Worm (Caenorhabditis elegans): ENCODE measurements around the gene stdh-2.

The stdh-2 gene

DNA sequence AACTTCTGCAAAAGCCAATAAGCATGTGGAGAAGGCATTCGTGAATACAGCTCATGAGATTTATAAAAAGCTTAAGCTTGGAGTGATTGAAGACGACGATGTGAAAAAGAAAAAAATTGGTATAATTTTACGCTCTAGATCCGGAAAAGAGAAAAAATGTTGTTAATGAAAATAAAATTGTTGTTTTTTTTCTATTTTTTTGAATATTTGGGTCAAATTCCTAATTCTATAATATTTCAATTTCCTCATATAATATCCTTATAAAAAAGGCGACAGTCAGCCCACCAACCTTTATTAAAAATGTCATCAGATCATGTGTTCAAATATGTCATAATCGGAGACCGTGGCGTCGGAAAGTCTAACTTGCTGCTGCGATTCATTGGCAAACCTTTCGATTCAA, 28.7 kb upstream of the stdh-2 start, which contains the start of gene rabr-3:
Gene rabr-3 (plus strand): TSS at position 301 of the 400 bp plus-strand sequence.
- TF ChIP-seq blmp-1 (tag; optimal IDR thresholded peaks at IDR 0.05; ENCODE audit: insufficient read depth) (no peak), gmeb-1 (tag; optimal IDR thresholded peaks at IDR 0.05) (no peak), peb-1 (tag; optimal IDR thresholded peaks at IDR 0.05) (no peak), nhr-23 (tag; optimal IDR thresholded peaks at IDR 0.05) (no peak), fos-1 (tag; optimal IDR thresholded peaks at IDR 0.05) (no peak), snpc-4 (tag; optimal IDR thresholded peaks at IDR 0.05) (no peak), unc-62 (GFP tag; optimal IDR thresholded peaks at IDR 0.05) (no peak), nhr-25 (tag; optimal IDR thresholded peaks at IDR 0.05) (no peak), R02D3.7 (tag; optimal IDR thresholded peaks at IDR 0.05) (no peak), nhr-21 (tag; optimal IDR thresholded peaks at IDR 0.05) (no peak)

DNA sequence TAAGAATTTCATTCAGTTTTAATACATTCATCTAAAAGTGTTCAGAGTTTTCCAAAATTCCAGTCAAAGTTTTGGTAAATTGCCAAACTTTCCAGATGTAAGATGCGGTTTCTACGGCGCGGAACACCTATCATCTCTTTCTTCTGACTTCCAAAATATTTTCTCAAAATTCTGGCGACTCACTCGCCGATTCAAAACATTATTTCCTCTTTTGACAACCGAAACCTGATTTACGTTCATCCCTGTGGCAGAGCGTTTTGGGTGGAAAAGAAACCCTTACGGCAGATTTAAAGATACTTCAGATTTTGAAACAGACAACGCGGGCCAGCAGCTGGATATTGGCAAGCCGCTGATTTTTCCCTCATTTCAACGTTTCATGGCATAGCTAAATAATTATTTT, 26.1 kb upstream of the stdh-2 start, which contains the start of gene F11A5.5:
Gene F11A5.5 (plus strand): TSS at position 301 of the 400 bp plus-strand sequence.
- TF ChIP-seq R02D3.7 (tag; optimal IDR thresholded peaks at IDR 0.05) (no peak), ztf-11 (tag; optimal IDR thresholded peaks at IDR 0.05) (no peak), C34F6.9 (tag; optimal IDR thresholded peaks at IDR 0.05) (no peak), unc-62 (GFP tag; optimal IDR thresholded peaks at IDR 0.05) (no peak), fos-1 (tag; optimal IDR thresholded peaks at IDR 0.05) (no peak), F13H6.1 (tag; optimal IDR thresholded peaks at IDR 0.05) (no peak), peb-1 (tag; optimal IDR thresholded peaks at IDR 0.05) (no peak), nhr-237 (tag; optimal IDR thresholded peaks at IDR 0.05) (no peak), skn-1 (tag; optimal IDR thresholded peaks at IDR 0.05) (no peak), lin-13 (GFP tag; optimal IDR thresholded peaks at IDR 0.05) (no peak), zag-1 (tag; optimal IDR thresholded peaks at IDR 0.05) (no peak), Y55F3AM.14 (GFP tag; optimal IDR thresholded peaks at IDR 0.05) (no peak), nhr-21 (tag; optimal IDR thresholded peaks at IDR 0.05) (no peak), sma-9 (GFP tag; optimal IDR thresholded peaks at IDR 0.05) (no peak), sma-9 (tag; optimal IDR thresholded peaks at IDR 0.05) (no peak), dmd-4 (tag; optimal IDR thresholded peaks at IDR 0.05) (no peak), ZK546.5 (tag; optimal IDR thresholded peaks at IDR 0.05) (no peak), lsy-2 (tag; optimal IDR thresholded peaks at IDR 0.05) (no peak)

DNA sequence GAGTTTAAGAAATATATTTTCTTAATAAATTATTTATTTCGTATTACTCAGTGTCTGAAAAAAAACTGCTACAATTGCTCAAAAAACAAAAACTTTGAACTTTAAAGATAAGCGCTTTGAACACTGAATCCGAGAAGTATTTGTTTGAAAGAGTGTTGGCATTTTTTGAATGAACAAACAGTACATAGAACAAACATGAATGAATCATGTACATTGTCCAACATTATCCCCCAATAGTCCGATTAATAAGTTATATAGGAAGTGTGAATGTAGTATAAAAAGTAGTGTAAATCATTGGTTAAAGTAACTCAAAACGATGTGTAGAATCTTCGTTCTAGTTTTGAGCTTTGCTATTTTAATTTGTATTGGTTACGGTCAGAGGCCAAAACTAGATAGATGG, 22.4 kb upstream of the stdh-2 start, which contains the start of gene F11A5.17:
Gene F11A5.17 (plus strand): TSS at position 301 of the 400 bp plus-strand sequence.
- TF ChIP-seq lin-13 (GFP tag; optimal IDR thresholded peaks at IDR 0.05): no peak

DNA sequence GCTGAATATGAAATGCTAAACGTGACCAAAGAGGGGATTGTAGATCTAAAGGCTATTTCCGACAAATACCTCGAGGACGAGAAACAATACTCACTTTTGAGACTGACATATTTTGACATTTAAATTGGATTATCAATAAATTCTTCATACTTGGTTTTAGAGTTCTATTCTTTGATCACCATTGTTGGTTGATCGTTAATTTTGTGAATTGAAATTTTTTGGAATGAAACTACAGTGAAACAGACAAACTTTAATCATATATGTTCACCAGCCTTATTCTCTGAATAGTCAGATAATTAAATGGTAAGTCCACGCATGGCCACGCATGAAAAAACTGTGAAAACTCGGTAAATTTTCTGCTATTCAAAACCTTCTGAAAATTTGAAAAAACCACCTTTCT, 21.5 kb upstream of the stdh-2 start, which contains the start of gene F11A5.18:
Gene F11A5.18 (plus strand): TSS at position 301 of the 400 bp plus-strand sequence.
- TF ChIP-seq sma-3 (GFP tag; optimal IDR thresholded peaks at IDR 0.05) (no peak), ztf-11 (tag; optimal IDR thresholded peaks at IDR 0.05) (no peak), F13H6.1 (tag; optimal IDR thresholded peaks at IDR 0.05) (no peak), skn-1 (tag; optimal IDR thresholded peaks at IDR 0.05) (no peak), peb-1 (tag; optimal IDR thresholded peaks at IDR 0.05) (no peak), R02D3.7 (tag; optimal IDR thresholded peaks at IDR 0.05) (no peak), nhr-237 (tag; optimal IDR thresholded peaks at IDR 0.05) (no peak), nhr-129 (tag; optimal IDR thresholded peaks at IDR 0.05) (no peak), unc-55 (GFP tag; optimal IDR thresholded peaks at IDR 0.05) (no peak), alr-1 (tag; optimal IDR thresholded peaks at IDR 0.05) (no peak), crh-2 (tag; optimal IDR thresholded peaks at IDR 0.05) (no peak), nhr-23 (tag; optimal IDR thresholded peaks at IDR 0.05) (no peak), snpc-4 (tag; optimal IDR thresholded peaks at IDR 0.05) (no peak), unc-39 (tag; optimal IDR thresholded peaks at IDR 0.05) (no peak), dmd-4 (tag; optimal IDR thresholded peaks at IDR 0.05) (no peak), nhr-21 (tag; optimal IDR thresholded peaks at IDR 0.05) (no peak), egl-27 (tag; optimal IDR thresholded peaks at IDR 0.05) (no peak)

DNA sequence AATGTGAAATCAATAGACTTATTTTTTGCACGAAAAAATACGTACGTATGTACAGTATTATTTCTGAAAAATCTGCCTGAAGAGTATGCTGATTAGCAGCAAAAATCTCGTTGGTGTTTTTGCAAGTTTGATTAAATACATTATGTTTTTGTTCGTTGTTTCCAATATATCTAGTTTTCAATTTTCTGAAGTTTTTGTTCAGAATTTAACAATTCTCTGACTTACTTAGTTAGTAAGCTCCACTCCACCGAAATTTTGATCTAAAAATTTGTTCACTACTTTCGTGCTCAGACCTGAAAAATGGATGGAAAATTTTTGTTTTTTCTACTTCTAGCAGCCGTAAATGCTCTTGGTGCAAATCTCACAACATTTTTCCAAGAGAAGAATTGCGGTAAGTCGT, 19.2 kb upstream of the stdh-2 start, which contains the start of gene irld-26:
Gene irld-26 (plus strand): TSS at position 301 of the 400 bp plus-strand sequence.
- TF ChIP-seq ztf-1 (GFP tag; conservative IDR thresholded peaks at IDR 0.05): no peak
- no peak for TF ChIP-seq alr-1 (tag; optimal IDR thresholded peaks at IDR 0.05)
- no peak for TF ChIP-seq nhr-21 (tag; optimal IDR thresholded peaks at IDR 0.05)

DNA sequence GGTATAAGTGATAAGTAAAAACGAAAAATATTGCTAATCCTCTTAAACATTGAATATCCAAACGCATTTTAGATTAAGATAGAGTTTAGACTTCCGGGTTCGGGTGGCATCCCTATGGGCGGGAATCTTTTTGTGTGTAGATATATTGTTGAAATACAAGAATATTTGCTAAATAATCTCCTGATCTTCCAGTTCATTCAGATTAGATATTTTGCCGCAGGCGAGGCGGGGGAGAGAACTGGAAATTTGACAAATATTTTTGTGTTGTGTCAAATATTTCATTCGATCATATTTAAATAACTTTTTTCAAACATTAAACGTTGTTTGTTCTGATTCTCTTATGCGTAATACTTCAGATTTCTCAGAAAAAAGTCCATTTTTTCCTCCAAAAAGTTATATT, 14.3 kb upstream of the stdh-2 start, which contains the start of gene oac-15:
Gene oac-15 (minus strand): TSS at position 101 of the 400 bp plus-strand sequence.
- TF ChIP-seq ztf-4 (tag; optimal IDR thresholded peaks at IDR 0.05): no peak
- no peak for TF ChIP-seq ZK546.5 (tag; optimal IDR thresholded peaks at IDR 0.05)
- no peak for TF ChIP-seq alr-1 (tag; optimal IDR thresholded peaks at IDR 0.05)
- TF ChIP-seq lin-39 (tag; optimal IDR thresholded peaks at IDR 0.05): no peak
- TF ChIP-seq mdl-1 (tag; optimal IDR thresholded peaks at IDR 0.05): no peak
- no peak for TF ChIP-seq aly-2 (tag; optimal IDR thresholded peaks at IDR 0.05)
- TF ChIP-seq elt-1 (tag; optimal IDR thresholded peaks at IDR 0.05): no peak

All from whole organism, L2 larva.